Worm (Caenorhabditis elegans) whole organism, L4/young adult: ENCODE data around the gene nhr-31.

ENCODE experiments used
- W03F9.2 ChIP-seq: fragments of 150-350 bp; optimal IDR thresholded peaks from 2 replicates; lab custom pipeline; 2014; ENCODE audit warnings: missing biosample characterization, missing genetic modification characterization
- dao-5 ChIP-seq: sonication (generic microtip); optimal IDR thresholded peaks from 2 replicates; lab custom pipeline; 2016; ENCODE audit warnings: missing genotype, missing genetic modification characterization, moderate library complexity, missing compliant biosample characterization
- him-1 ChIP-seq: sonication (generic microtip); optimal IDR thresholded peaks from 2 replicates; lab custom pipeline; 2016; ENCODE audit warnings: missing genotype, missing genetic modification reagents, missing genetic modification characterization, missing compliant biosample characterization

- TF ChIP-seq dao-5 (tag; lab: Kevin White, UChicago) (no peak), W03F9.2 (tag; lab: Kevin White, UChicago) (no peak), him-1 (tag; lab: Kevin White, UChicago) (no peak)
Observed at ce11 chrIV:7982024-7982576, 47.2 kb downstream of the nhr-31 start, which contains the start of gene arf-5.
